Fruit fly (Drosophila melanogaster) whole organism, larva: ENCODE data around the gene Arp10.

Experiments
- noc ChIP-seq: fragments of 200-800 bp; sonication (Bioruptor generic); optimal IDR thresholded peaks from 3 replicates; lab custom pipeline; 2019; ENCODE audit warnings: missing biosample characterization, mild to moderate bottlenecking, missing genetic modification characterization, moderate library complexity

Arp10 gene

dm6 chrX:19618183-19618740 lies 27.7 kb downstream of the Arp10 start, which contains the start of the genes Pstk and Tim9b:
Gene Pstk (minus strand): TSS chrX:19618537.
Gene Tim9b (minus strand): TSS chrX:19618537.
- TF ChIP-seq noc (tag; lab: Kevin White, UChicago) = no peak

dm6 chrX:19615990-19616663 lies 29.8 kb downstream of the Arp10 start, which contains the start of gene CG14210:
Gene CG14210 (plus strand): TSS chrX:19616196.
- TF ChIP-seq noc (tag; lab: Kevin White, UChicago) = no peak

- no peak for TF ChIP-seq noc (tag; lab: Kevin White, UChicago)
Observed at dm6 chrX:19613473-19613872, 32.5 kb downstream of the Arp10 start.

- no peak for TF ChIP-seq noc (tag; lab: Kevin White, UChicago)
Observed at dm6 chrX:19611226-19611625, 34.8 kb downstream of the Arp10 start, which contains the start of the genes Shawn and Tyler. Gene Shawn (plus strand): TSS chrX:19611526. Gene Tyler (plus strand): TSS chrX:19611526.

- TF ChIP-seq noc (tag; lab: Kevin White, UChicago) = peak; percentile 57
Observed at dm6 chrX:19608042-19608609, 37.9 kb downstream of the Arp10 start.

- TF ChIP-seq noc (tag; lab: Kevin White, UChicago) = no peak
Observed at dm6 chrX:19606971-19607370, 39.0 kb downstream of the Arp10 start.

dm6 chrX:19606558-19606957 lies 39.4 kb downstream of the Arp10 start:
- no peak for TF ChIP-seq noc (tag; lab: Kevin White, UChicago)

dm6 chrX:19605915-19606314 lies 40.1 kb downstream of the Arp10 start:
- TF ChIP-seq noc (tag; lab: Kevin White, UChicago) = no peak

dm6 chrX:19604997-19605396 lies 41.0 kb downstream of the Arp10 start, which contains the start of gene CG14207:
Gene CG14207 (plus strand): TSS chrX:19605199.
- peak; percentile 44 for TF ChIP-seq noc (tag; lab: Kevin White, UChicago)

dm6 chrX:19603953-19604352 lies 42.0 kb downstream of the Arp10 start:
- peak; percentile 66 for TF ChIP-seq noc (tag; lab: Kevin White, UChicago)

dm6 chrX:19602483-19602882 lies 43.5 kb downstream of the Arp10 start:
- TF ChIP-seq noc (tag; lab: Kevin White, UChicago) = no peak

dm6 chrX:19601644-19602043 lies 44.3 kb downstream of the Arp10 start, which contains the start of gene CG14220:
Gene CG14220 (minus strand): TSS chrX:19601851.
- no peak for TF ChIP-seq noc (tag; lab: Kevin White, UChicago)

dm6 chrX:19598503-19598902 lies 47.5 kb downstream of the Arp10 start:
- no peak for TF ChIP-seq noc (tag; lab: Kevin White, UChicago)

dm6 chrX:19597684-19598363 lies 48.2 kb downstream of the Arp10 start, which contains the start of gene RpS10b:
Gene RpS10b (plus strand): TSS chrX:19598031.
- TF ChIP-seq noc (tag; lab: Kevin White, UChicago) = peak; percentile 74

- TF ChIP-seq noc (tag; lab: Kevin White, UChicago) = no peak
Observed at dm6 chrX:19595862-19596261, 50.1 kb downstream of the Arp10 start.
